Worm (Caenorhabditis elegans) whole organism, mixed stage, embryonic: ENCODE data around the gene glb-23.

ENCODE experiments used
- blmp-1 ChIP-seq: fragments of 150-350 bp; optimal IDR thresholded peaks from 2 replicates; lab custom pipeline; 2014; ENCODE audit warnings: missing biosample characterization, missing genetic modification characterization
- ces-1 ChIP-seq: fragments of 150-350 bp; optimal IDR thresholded peaks from 2 replicates; lab custom pipeline; 2014; ENCODE audit warnings: missing biosample characterization, missing genetic modification reagents, missing genetic modification characterization
- nhr-28 ChIP-seq: fragments of 150-350 bp; optimal IDR thresholded peaks from 2 replicates; lab custom pipeline; 2014; ENCODE audit warnings: missing biosample characterization, missing genetic modification characterization
- nhr-76 ChIP-seq: sonication (generic microtip); optimal IDR thresholded peaks from 2 replicates; lab custom pipeline; 2017; ENCODE audit warnings: missing biosample characterization, missing genetic modification characterization
- sptf-1 ChIP-seq: sonication (generic microtip); optimal IDR thresholded peaks from 2 replicates; lab custom pipeline; 2017; ENCODE audit warnings: mild to moderate bottlenecking, missing genetic modification characterization, moderate library complexity, missing compliant biosample characterization
- unc-39 ChIP-seq: fragments of 150-350 bp; optimal IDR thresholded peaks from 2 replicates; lab custom pipeline; 2014; ENCODE audit warnings: missing biosample characterization, missing genetic modification characterization

- TF ChIP-seq ces-1 (GFP tag; lab: Kevin White, UChicago) (no peak), nhr-76 (no peak), unc-39 (tag; lab: Kevin White, UChicago) (no peak), nhr-28 (tag; lab: Kevin White, UChicago) (no peak), blmp-1 (tag; lab: Kevin White, UChicago) (no peak), sptf-1 (tag; lab: Kevin White, UChicago) (no peak)
Observed at ce11 chrIV:7191745-7192144, 27.6 kb downstream of the glb-23 start, which contains the start of gene R13A1.5.
